Worm (Caenorhabditis elegans) whole organism, late embryonic: ENCODE results near the gene pes-9.

Experiments
- K09A11.1 ChIP-seq: sonication (generic microtip); optimal IDR thresholded peaks from 2 replicates; lab custom pipeline; 2017; ENCODE audit warnings: antibody characterized with exemption, mild to moderate bottlenecking, missing genetic modification characterization, missing compliant biosample characterization; ENCODE audit not compliant: insufficient read depth
- Y22D7AL.16 ChIP-seq: sonication (generic microtip); optimal IDR thresholded peaks from 2 replicates; lab custom pipeline; 2016; ENCODE audit warnings: missing genetic modification characterization, missing compliant biosample characterization
- ahr-1 ChIP-seq: sonication (generic microtip); optimal IDR thresholded peaks from 2 replicates; lab custom pipeline; 2016; ENCODE audit warnings: missing genetic modification characterization, missing compliant biosample characterization
- ama-1 ChIP-seq: fragments of 150-350 bp; optimal IDR thresholded peaks from 2 replicates; lab custom pipeline; 2014
- ceh-18 ChIP-seq: sonication (generic microtip); optimal IDR thresholded peaks from 2 replicates; lab custom pipeline; 2016; ENCODE audit warnings: missing genetic modification characterization, missing compliant biosample characterization
- ceh-19 ChIP-seq: fragments of 200-800 bp; sonication (Bioruptor generic); optimal IDR thresholded peaks from 2 replicates; lab custom pipeline; 2018; ENCODE audit warnings: mild to moderate bottlenecking, missing genetic modification characterization, missing compliant biosample characterization
- ceh-24 ChIP-seq: sonication (generic microtip); optimal IDR thresholded peaks from 2 replicates; lab custom pipeline; 2016; ENCODE audit warnings: mild to moderate bottlenecking, missing genetic modification characterization, missing compliant biosample characterization
- ceh-31 ChIP-seq: sonication (generic microtip); optimal IDR thresholded peaks from 2 replicates; lab custom pipeline; 2016; ENCODE audit warnings: missing genetic modification characterization, missing compliant biosample characterization
- ceh-34 ChIP-seq: sonication (generic microtip); optimal IDR thresholded peaks from 2 replicates; lab custom pipeline; 2016; ENCODE audit warnings: mild to moderate bottlenecking, missing genetic modification characterization, missing compliant biosample characterization
- ceh-45 ChIP-seq: fragments of 200-800 bp; sonication (Bioruptor generic); IDR thresholded peaks from 2 replicates; pipeline ENCODE4 v1.3.6; 2022; ENCODE audit warnings: missing genetic modification reagents, missing genetic modification characterization, missing compliant biosample characterization
- elt-4 ChIP-seq: sonication (generic microtip); optimal IDR thresholded peaks from 2 replicates; lab custom pipeline; 2016; ENCODE audit warnings: missing genetic modification characterization, missing compliant biosample characterization
- fkh-6 ChIP-seq: sonication (generic microtip); optimal IDR thresholded peaks from 2 replicates; lab custom pipeline; 2016; ENCODE audit warnings: missing genetic modification characterization, missing compliant biosample characterization
- gmeb-2 ChIP-seq: sonication (generic microtip); optimal IDR thresholded peaks from 2 replicates; lab custom pipeline; 2016; ENCODE audit warnings: missing genetic modification characterization, inconsistent platforms, missing compliant biosample characterization
- hlh-13 ChIP-seq: fragments of 200-800 bp; sonication (Bioruptor generic); optimal IDR thresholded peaks from 2 replicates; lab custom pipeline; 2018; ENCODE audit warnings: mild to moderate bottlenecking, missing genetic modification characterization, missing compliant biosample characterization
- hlh-30 ChIP-seq: sonication (generic microtip); optimal IDR thresholded peaks from 2 replicates; lab custom pipeline; 2017; ENCODE audit warnings: antibody characterized with exemption, missing genetic modification characterization, missing compliant biosample characterization; ENCODE audit not compliant: insufficient read depth
- lin-11 ChIP-seq: fragments of 200-800 bp; sonication (Bioruptor generic); optimal IDR thresholded peaks from 2 replicates; lab custom pipeline; 2018; ENCODE audit warnings: mild to moderate bottlenecking, missing genetic modification characterization, missing compliant biosample characterization
- madf-2 ChIP-seq: sonication (generic microtip); optimal IDR thresholded peaks from 2 replicates; lab custom pipeline; 2017; ENCODE audit warnings: missing genetic modification characterization, missing compliant biosample characterization
- npax-4 ChIP-seq: sonication (generic microtip); optimal IDR thresholded peaks from 2 replicates; lab custom pipeline; 2016; ENCODE audit warnings: missing genetic modification characterization, missing compliant biosample characterization
- pag-3 ChIP-seq: sonication (generic microtip); optimal IDR thresholded peaks from 2 replicates; lab custom pipeline; 2016; ENCODE audit warnings: missing compliant biosample characterization, missing genetic modification characterization, borderline replicate concordance
- pat-9 ChIP-seq: fragments of 200-800 bp; sonication (Bioruptor generic); optimal IDR thresholded peaks from 2 replicates; lab custom pipeline; 2018; ENCODE audit warnings: mild to moderate bottlenecking, missing genetic modification characterization, moderate library complexity, missing compliant biosample characterization
- pha-2 ChIP-seq: sonication (generic microtip); optimal IDR thresholded peaks from 2 replicates; lab custom pipeline; 2017; ENCODE audit warnings: mild to moderate bottlenecking, missing genetic modification characterization, missing compliant biosample characterization
- pros-1 ChIP-seq: fragments of 150-350 bp; optimal IDR thresholded peaks from 2 replicates; lab custom pipeline; 2014; ENCODE audit warnings: missing biosample characterization, missing genetic modification reagents, missing genetic modification characterization
- ref-2 ChIP-seq: sonication (generic microtip); optimal IDR thresholded peaks from 2 replicates; lab custom pipeline; 2016; ENCODE audit warnings: missing genetic modification characterization, missing compliant biosample characterization
- rnt-1 ChIP-seq: sonication (generic microtip); optimal IDR thresholded peaks from 2 replicates; lab custom pipeline; 2016; ENCODE audit warnings: missing genetic modification characterization, missing compliant biosample characterization
- sox-2 ChIP-seq: fragments of 200-800 bp; sonication (Bioruptor generic); IDR thresholded peaks from 2 replicates; pipeline ENCODE4 v1.3.6; 2022; ENCODE audit warnings: missing genetic modification reagents, missing genetic modification characterization, missing compliant biosample characterization
- tbx-2 ChIP-seq: sonication (generic microtip); optimal IDR thresholded peaks from 2 replicates; lab custom pipeline; 2016; ENCODE audit warnings: missing genetic modification characterization, missing compliant biosample characterization
- tbx-7 ChIP-seq: sonication (generic microtip); optimal IDR thresholded peaks from 2 replicates; lab custom pipeline; 2016; ENCODE audit warnings: missing genotype, missing genetic modification characterization, missing compliant biosample characterization
- ttx-3 ChIP-seq: sonication (generic microtip); optimal IDR thresholded peaks from 2 replicates; lab custom pipeline; 2016; ENCODE audit warnings: missing genetic modification reagents, missing genetic modification characterization, missing compliant biosample characterization
- unc-55 ChIP-seq: sonication (generic microtip); optimal IDR thresholded peaks from 2 replicates; lab custom pipeline; 2017; ENCODE audit warnings: missing biosample characterization, missing genetic modification reagents, missing genetic modification characterization
- zip-5 ChIP-seq: sonication (generic microtip); optimal IDR thresholded peaks from 2 replicates; lab custom pipeline; 2016; ENCODE audit warnings: missing genetic modification characterization, missing compliant biosample characterization

The pes-9 gene

ce11 chrV:14576745-14577373 is 20.0 kb downstream of the pes-9 start:
- no peak for TF ChIP-seq npax-4 (tag; lab: Kevin White, UChicago)
- no peak for TF ChIP-seq Y22D7AL.16 (tag; lab: Kevin White, UChicago)
- TF ChIP-seq unc-55 (GFP tag; lab: Kevin White, UChicago) = peak; percentile 42

ce11 chrV:14562589-14562988 is 34.2 kb downstream of the pes-9 start, which contains the start of gene C53A5.11:
Gene C53A5.11, plus strand, starts transcription at chrV:14562889.
- TF ChIP-seq tbx-2 (tag; lab: Kevin White, UChicago) (no peak), ceh-45 (GFP tag; lab: Robert Waterston, UW) (no peak), fkh-6 (tag; lab: Kevin White, UChicago) (no peak), ref-2 (tag; lab: Kevin White, UChicago) (no peak), tbx-7 (tag; lab: Kevin White, UChicago) (no peak), ttx-3 (tag; lab: Kevin White, UChicago) (no peak)

- TF ChIP-seq ceh-18 (tag; lab: Kevin White, UChicago) (no peak), pag-3 (tag; lab: Kevin White, UChicago) (no peak), gmeb-2 (no peak), ceh-19 (no peak), ref-2 (tag; lab: Kevin White, UChicago) (no peak), ceh-24 (tag; lab: Kevin White, UChicago) (no peak), pros-1 (tag; lab: Kevin White, UChicago) (no peak), elt-4 (tag; lab: Kevin White, UChicago) (no peak), tbx-2 (tag; lab: Kevin White, UChicago) (no peak), zip-5 (tag; lab: Kevin White, UChicago) (no peak), pat-9 (tag; lab: Kevin White, UChicago) (no peak), pha-2 (tag; lab: Kevin White, UChicago) (no peak), ahr-1 (no peak), unc-55 (GFP tag; lab: Kevin White, UChicago) (no peak), K09A11.1 (no peak), ceh-31 (tag; lab: Kevin White, UChicago) (no peak)
- TF ChIP-seq, all 69 proteins: peak for 0
Measured at ce11 chrV:14559312-14559711, 37.5 kb downstream of the pes-9 start, which contains the start of gene srt-32. Gene srt-32, plus strand, starts transcription at chrV:14559612.

- no peak for TF ChIP-seq lin-11 (tag; lab: Kevin White, UChicago)
- no peak for TF ChIP-seq hlh-13
- no peak for TF ChIP-seq madf-2 (tag; lab: Kevin White, UChicago)
- no peak for TF ChIP-seq sox-2
- no peak for TF ChIP-seq gmeb-2
- no peak for TF ChIP-seq pha-2 (tag; lab: Kevin White, UChicago)
- no peak for TF ChIP-seq rnt-1 (tag; lab: Kevin White, UChicago)
- TF ChIP-seq, all 69 proteins: peak for 0
Measured at ce11 chrV:14558757-14559156, 38.1 kb downstream of the pes-9 start, which contains the start of gene C53A5.9. Gene C53A5.9, minus strand, starts transcription at chrV:14558857.

ce11 chrV:14556187-14556586 is 40.6 kb downstream of the pes-9 start, which contains the start of gene srg-47:
Gene srg-47, minus strand, starts transcription at chrV:14556287.
- no peak for TF ChIP-seq zip-5 (tag; lab: Kevin White, UChicago)
- no peak for TF ChIP-seq ama-1
- TF ChIP-seq, all 69 proteins: peak for 0

ce11 chrV:14548510-14548909 is 48.3 kb downstream of the pes-9 start:
- peak; percentile 66 for TF ChIP-seq ceh-34 (tag; lab: Kevin White, UChicago)
- no peak for TF ChIP-seq hlh-30 (tag; lab: Kevin White, UChicago)
